Worm (Caenorhabditis elegans): ENCODE results near the gene clc-8.

clc-8 gene

DNA sequence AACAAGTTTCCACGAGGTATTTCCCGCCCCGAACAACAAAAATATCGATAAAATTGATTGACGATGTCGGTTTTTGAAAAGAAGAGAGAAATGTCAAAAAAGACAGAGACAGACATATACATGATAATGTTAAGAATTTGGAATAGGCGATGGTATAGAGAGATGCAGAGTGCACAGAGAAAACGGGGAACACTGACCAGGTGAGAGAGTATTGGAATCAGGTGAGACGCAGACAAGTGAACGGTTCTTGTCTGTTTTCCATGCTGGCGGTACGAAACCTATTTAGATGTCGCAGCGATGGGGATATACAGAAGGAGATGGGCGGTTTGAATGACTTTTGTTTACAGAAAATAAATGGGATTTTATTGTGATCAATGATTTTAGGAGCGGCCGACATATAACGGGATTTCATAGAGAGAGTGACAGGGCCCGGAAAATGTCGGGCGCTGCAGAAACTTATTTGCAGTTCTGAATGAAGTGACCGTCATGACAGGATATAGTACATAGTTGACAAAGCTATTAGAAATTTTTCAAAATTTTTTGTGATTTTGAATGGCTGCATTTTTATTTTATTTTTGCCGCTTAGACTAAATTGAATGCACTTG is 51.4 kb downstream of the clc-8 start (continued):
- TF ChIP-seq eor-1 (tag; optimal IDR thresholded peaks at IDR 0.05) (no peak), R02D3.7 (tag; optimal IDR thresholded peaks at IDR 0.05) (no peak), egl-5 (tag; optimal IDR thresholded peaks at IDR 0.05) (no peak), egl-27 (tag; optimal IDR thresholded peaks at IDR 0.05) (no peak), hmg-11 (tag; optimal IDR thresholded peaks at IDR 0.05) (peak; percentile 62), nhr-11 (tag; optimal IDR thresholded peaks at IDR 0.05) (no peak), tbx-2 (tag; optimal IDR thresholded peaks at IDR 0.05) (no peak), pha-4 (tag; optimal IDR thresholded peaks at IDR 0.05) (no peak), nhr-67 (tag; optimal IDR thresholded peaks at IDR 0.05) (no peak), nhr-12 (tag; optimal IDR thresholded peaks at IDR 0.05) (no peak), skn-1 (tag; optimal IDR thresholded peaks at IDR 0.05) (no peak)

Data from whole organism, L3 larva.